Worm (Caenorhabditis elegans) whole organism, late embryonic: ENCODE measurements around the gene srx-85.

Source experiments
- ama-1 ChIP-seq: fragments of 150-350 bp; optimal IDR thresholded peaks from 2 replicates; lab custom pipeline; 2014
- ceh-34 ChIP-seq: sonication (generic microtip); optimal IDR thresholded peaks from 2 replicates; lab custom pipeline; 2016; ENCODE audit warnings: mild to moderate bottlenecking, missing genetic modification characterization, missing compliant biosample characterization
- fkh-10 ChIP-seq: fragments of 150-350 bp; optimal IDR thresholded peaks from 2 replicates; lab custom pipeline; 2014; ENCODE audit warnings: missing biosample characterization, missing genetic modification reagents, missing genetic modification characterization
- hlh-6 ChIP-seq: sonication (generic microtip); optimal IDR thresholded peaks from 2 replicates; lab custom pipeline; 2016; ENCODE audit warnings: missing genotype, missing genetic modification characterization, missing compliant biosample characterization
- madf-2 ChIP-seq: sonication (generic microtip); optimal IDR thresholded peaks from 2 replicates; lab custom pipeline; 2017; ENCODE audit warnings: missing genetic modification characterization, missing compliant biosample characterization
- nfya-1 ChIP-seq: sonication (generic microtip); optimal IDR thresholded peaks from 2 replicates; lab custom pipeline; 2017; ENCODE audit warnings: missing genetic modification characterization, mild to moderate bottlenecking, missing compliant biosample characterization, antibody characterized with exemption, moderate library complexity
- nhr-11 ChIP-seq: fragments of 150-350 bp; optimal IDR thresholded peaks from 2 replicates; lab custom pipeline; 2014; ENCODE audit warnings: missing biosample characterization, missing genetic modification characterization
- nhr-232 ChIP-seq: sonication (generic microtip); optimal IDR thresholded peaks from 2 replicates; lab custom pipeline; 2016; ENCODE audit warnings: missing genetic modification characterization, missing compliant biosample characterization
- pha-4 ChIP-seq: fragments of 150-350 bp; optimal IDR thresholded peaks from 2 replicates; lab custom pipeline; 2018; ENCODE audit warnings: missing biosample characterization, missing genetic modification reagents, missing genetic modification characterization
- pqm-1 ChIP-seq: sonication (generic microtip); optimal IDR thresholded peaks from 2 replicates; lab custom pipeline; 2016; ENCODE audit warnings: missing genetic modification characterization, missing compliant biosample characterization
- tbx-2 ChIP-seq: sonication (generic microtip); optimal IDR thresholded peaks from 2 replicates; lab custom pipeline; 2016; ENCODE audit warnings: missing genetic modification characterization, missing compliant biosample characterization

- TF ChIP-seq nhr-11 (no peak), madf-2 (no peak), tbx-2 (no peak), nhr-232 (tag; lab: Kevin White, UChicago) (no peak), pqm-1 (tag; lab: Kevin White, UChicago) (no peak), nfya-1 (tag; lab: Kevin White, UChicago) (no peak), hlh-6 (tag; lab: Kevin White, UChicago) (no peak), pha-4 (no peak), ceh-34 (tag; lab: Kevin White, UChicago) (no peak), fkh-10 (GFP tag; lab: Kevin White, UChicago) (no peak), ama-1 (no peak)
These were observed 10.2 kb downstream of the srx-85 start, which contains the start of gene srx-86 for ce11 chrV:11562643-11563042.
